Worm (Caenorhabditis elegans): ENCODE data around the gene K08D12.8.

DNA sequence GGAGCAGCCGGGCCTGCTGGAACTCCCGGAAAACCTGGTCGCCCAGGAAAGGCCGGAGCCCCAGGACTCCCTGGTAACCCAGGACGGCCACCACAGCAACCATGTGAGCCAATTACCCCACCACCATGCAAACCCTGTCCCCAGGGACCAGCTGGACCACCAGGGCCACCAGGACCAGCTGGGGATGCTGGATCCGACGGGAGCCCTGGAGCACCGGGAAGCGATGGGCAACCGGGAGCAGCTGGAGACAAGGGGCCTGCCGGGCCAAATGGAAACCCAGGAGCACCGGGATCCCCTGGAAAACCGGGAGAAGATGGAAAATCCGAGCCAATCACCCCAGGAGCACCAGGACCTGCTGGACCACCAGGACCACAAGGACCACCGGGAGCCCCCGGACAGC, 43.1 kb downstream of the K08D12.8 start:
- TF ChIP-seq mxl-3 (GFP tag; optimal IDR thresholded peaks at IDR 0.05): no peak
- TF ChIP-seq snpc-4 (tag; optimal IDR thresholded peaks at IDR 0.05): no peak
- TF ChIP-seq nhr-11 (tag; optimal IDR thresholded peaks at IDR 0.05): no peak
- no peak for TF ChIP-seq gei-8 (GFP tag; optimal IDR thresholded peaks at IDR 0.05)
- TF ChIP-seq ceh-28 (tag; optimal IDR thresholded peaks at IDR 0.05): no peak
- no peak for TF ChIP-seq mep-1 (tag; optimal IDR thresholded peaks at IDR 0.05)
